Worm (Caenorhabditis elegans) whole organism, L1 larva: Measurements from ENCODE around the gene H32C10.1.

Experiments
- aha-1 ChIP-seq: fragments of 150-350 bp; optimal IDR thresholded peaks from 2 replicates; lab custom pipeline; 2014; ENCODE audit warnings: missing biosample characterization, missing genetic modification characterization
- ceh-8 ChIP-seq: fragments of 200-800 bp; sonication (Bioruptor generic); optimal IDR thresholded peaks from 2 replicates; lab custom pipeline; 2018; ENCODE audit warnings: mild to moderate bottlenecking, missing genetic modification characterization, moderate library complexity, missing compliant biosample characterization
- mdl-1 ChIP-seq, 2 experiments: fragments of 150-350 bp; optimal IDR thresholded peaks; 2 replicates each; lab custom pipeline; 2014 to 2017; ENCODE audit warnings: missing biosample characterization in 2 of 2, missing genetic modification characterization in 2 of 2, inconsistent platforms in 1 of 2
- nhr-19 ChIP-seq: fragments of 200-800 bp; sonication (Bioruptor generic); conservative IDR thresholded peaks from 2 replicates; pipeline ENCODE4 v1.3.6; 2022; ENCODE audit warnings: missing genetic modification characterization, missing compliant biosample characterization
- nhr-90 ChIP-seq: sonication (generic microtip); optimal IDR thresholded peaks from 2 replicates; lab custom pipeline; 2016; ENCODE audit warnings: mild to moderate bottlenecking, missing genetic modification characterization, missing compliant biosample characterization; ENCODE audit not compliant: poor library complexity
- sup-37 ChIP-seq: fragments of 200-800 bp; sonication (Bioruptor generic); optimal IDR thresholded peaks from 2 replicates; lab custom pipeline; 2018; ENCODE audit warnings: mild to moderate bottlenecking, missing genetic modification characterization, missing compliant biosample characterization
- ztf-11 ChIP-seq, 2 experiments: sonication (generic microtip); optimal IDR thresholded peaks; 2 replicates each; lab custom pipeline; 2016 to 2017; ENCODE audit warnings: missing genetic modification characterization in 2 of 2, missing biosample characterization in 1 of 2, missing compliant biosample characterization in 1 of 2
- ztf-4 ChIP-seq: fragments of 150-350 bp; optimal IDR thresholded peaks from 2 replicates; lab custom pipeline; 2014; ENCODE audit warnings: missing biosample characterization, missing genetic modification characterization

- TF ChIP-seq ceh-8 (GFP tag; lab: Kevin White, UChicago) (no peak), nhr-90 (tag; lab: Kevin White, UChicago) (no peak), nhr-19 (GFP tag; lab: Robert Waterston, UW) (no peak), ztf-4 (tag; lab: Kevin White, UChicago) (no peak), mdl-1 (tag; optimal IDR thresholded peaks at IDR 0.05; lab: Kevin White, UChicago) (no peak), ztf-11 (tag; optimal IDR thresholded peaks at IDR 0.05; lab: Kevin White, UChicago) (no peak), sup-37 (no peak), aha-1 (tag; lab: Kevin White, UChicago) (no peak)
These were observed 45.7 kb downstream of the H32C10.1 start for ce11 chrIV:5979818-5980217.
